Fruit fly (Drosophila melanogaster): Measurements from ENCODE around the gene Rab9D.

DNA sequence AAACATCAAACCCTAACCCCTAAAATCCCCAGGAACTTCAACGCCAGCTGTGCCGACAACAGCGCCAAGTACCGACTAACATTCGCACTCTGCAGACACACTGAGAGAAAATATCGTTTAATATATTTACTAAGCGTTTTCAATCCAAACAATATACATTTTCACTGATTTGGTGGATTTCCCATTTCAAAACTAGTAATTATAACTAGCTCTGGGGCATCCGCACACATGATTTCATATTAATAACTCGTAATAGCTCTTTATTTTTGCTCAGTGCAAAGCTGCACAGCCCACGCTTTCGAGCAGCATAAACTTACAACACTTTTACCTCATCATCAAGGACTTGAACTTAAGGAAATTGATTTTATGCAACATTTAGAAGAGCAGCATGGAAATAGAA lies 24.7 kb upstream of the Rab9D start:
- no peak for TF ChIP-seq esn (GFP tag; optimal IDR thresholded peaks at IDR 0.05)
- no peak for TF ChIP-seq CG4318 (GFP tag; optimal IDR thresholded peaks at IDR 0.05)
- TF ChIP-seq CG1621 (tag; optimal IDR thresholded peaks at IDR 0.05): no peak
- no peak for TF ChIP-seq fd59A (GFP tag; optimal IDR thresholded peaks at IDR 0.05)
- no peak for TF ChIP-seq CG16779 (tag; optimal IDR thresholded peaks at IDR 0.05)
- TF ChIP-seq acj6 (GFP tag; optimal IDR thresholded peaks at IDR 0.05): no peak
- no peak for TF ChIP-seq Lpt (GFP tag; optimal IDR thresholded peaks at IDR 0.05)
- no peak for TF ChIP-seq dac (GFP tag; optimal IDR thresholded peaks at IDR 0.05)
- TF ChIP-seq CG9139 (GFP tag; optimal IDR thresholded peaks at IDR 0.05): no peak
- no peak for TF ChIP-seq CG6808 (GFP tag; optimal IDR thresholded peaks at IDR 0.05)

Measured in whole organism, prepupa.